Worm (Caenorhabditis elegans): ENCODE measurements around the gene fbxa-189.

ce11 chrV:17376639-17377038, 31.6 kb downstream of the fbxa-189 start, which contains the start of gene Y20C6A.1:
- no peak for TF ChIP-seq F13C5.2 (tag; optimal IDR thresholded peaks at IDR 0.05)
- no peak for TF ChIP-seq ets-7 (tag; optimal IDR thresholded peaks at IDR 0.05)
- no peak for TF ChIP-seq ama-1 (optimal IDR thresholded peaks at IDR 0.05)
- no peak for TF ChIP-seq pes-1 (GFP tag; IDR thresholded peaks at IDR 0.05)
- TF ChIP-seq hmg-4 (GFP tag; optimal IDR thresholded peaks at IDR 0.05): no peak
- TF ChIP-seq scrt-1 (GFP tag; IDR thresholded peaks at IDR 0.05): no peak

All from whole organism, early embryonic.